Worm (Caenorhabditis elegans) whole organism, early embryonic: Measurements from ENCODE around the gene cpt-4.

ENCODE experiments used
- B0310.2 ChIP-seq: sonication (generic microtip); optimal IDR thresholded peaks from 2 replicates; lab custom pipeline; 2016; ENCODE audit warnings: mild to moderate bottlenecking, missing genetic modification characterization, missing compliant biosample characterization
- F13C5.2 ChIP-seq: sonication (generic microtip); optimal IDR thresholded peaks from 2 replicates; lab custom pipeline; 2017; ENCODE audit warnings: mild to moderate bottlenecking, missing genetic modification characterization, inconsistent platforms, missing compliant biosample characterization
- aly-1 ChIP-seq: sonication (generic microtip); optimal IDR thresholded peaks from 2 replicates; lab custom pipeline; 2016; ENCODE audit warnings: missing genetic modification characterization, missing compliant biosample characterization
- ama-1 ChIP-seq: fragments of 150-350 bp; optimal IDR thresholded peaks from 2 replicates; lab custom pipeline; 2014
- ceh-13 ChIP-seq: fragments of 200-800 bp; sonication (Bioruptor generic); optimal IDR thresholded peaks from 2 replicates; lab custom pipeline; 2018; ENCODE audit warnings: mild to moderate bottlenecking, missing genetic modification characterization, missing compliant biosample characterization
- ceh-36 ChIP-seq: sonication (generic microtip); optimal IDR thresholded peaks from 2 replicates; lab custom pipeline; 2016; ENCODE audit warnings: missing genetic modification characterization, inconsistent platforms, missing compliant biosample characterization
- ets-7 ChIP-seq: sonication (generic microtip); optimal IDR thresholded peaks from 2 replicates; lab custom pipeline; 2016; ENCODE audit warnings: missing genotype, missing genetic modification characterization, missing compliant biosample characterization
- flt-1 ChIP-seq: fragments of 200-800 bp; sonication (Bioruptor generic); IDR thresholded peaks from 2 replicates; pipeline ENCODE4 v1.3.6; 2022; ENCODE audit warnings: missing genetic modification characterization, missing compliant biosample characterization
- hmbx-1 ChIP-seq: sonication (generic microtip); optimal IDR thresholded peaks from 2 replicates; lab custom pipeline; 2016; ENCODE audit warnings: mild to moderate bottlenecking, missing genetic modification characterization, missing compliant biosample characterization
- hmg-4 ChIP-seq: fragments of 200-800 bp; sonication (Bioruptor generic); optimal IDR thresholded peaks from 2 replicates; lab custom pipeline; 2018; ENCODE audit warnings: mild to moderate bottlenecking, missing genetic modification characterization, missing compliant biosample characterization
- hnd-1 ChIP-seq: sonication (generic microtip); optimal IDR thresholded peaks from 2 replicates; lab custom pipeline; 2016; ENCODE audit warnings: missing genetic modification characterization, missing compliant biosample characterization
- pes-1 ChIP-seq: fragments of 200-800 bp; sonication (Bioruptor generic); IDR thresholded peaks from 2 replicates; pipeline ENCODE4 v1.3.6; 2022; ENCODE audit warnings: missing genetic modification reagents, missing genetic modification characterization, missing compliant biosample characterization
- scrt-1 ChIP-seq: fragments of 200-800 bp; sonication (Bioruptor generic); IDR thresholded peaks from 2 replicates; pipeline ENCODE4 v1.3.6; 2022; ENCODE audit warnings: missing genetic modification characterization, missing compliant biosample characterization
- sea-1 ChIP-seq: fragments of 200-800 bp; sonication (Bioruptor generic); conservative IDR thresholded peaks from 2 replicates; pipeline ENCODE4 v1.3.6; 2022; ENCODE audit warnings: missing genetic modification characterization, missing compliant biosample characterization
- tbx-11 ChIP-seq: fragments of 200-800 bp; sonication (Bioruptor generic); IDR thresholded peaks from 2 replicates; pipeline ENCODE4 v1.3.6; 2022; ENCODE audit warnings: missing genetic modification characterization, missing compliant biosample characterization
- tbx-37 ChIP-seq: fragments of 200-800 bp; sonication (Bioruptor generic); conservative IDR thresholded peaks from 2 replicates; pipeline ENCODE4 v1.3.6; 2022; ENCODE audit warnings: missing genetic modification reagents, missing genetic modification characterization, missing compliant biosample characterization
- tra-4 ChIP-seq: sonication (generic microtip); optimal IDR thresholded peaks from 2 replicates; lab custom pipeline; 2017; ENCODE audit warnings: missing genetic modification characterization, missing compliant biosample characterization

Gene cpt-4

DNA sequence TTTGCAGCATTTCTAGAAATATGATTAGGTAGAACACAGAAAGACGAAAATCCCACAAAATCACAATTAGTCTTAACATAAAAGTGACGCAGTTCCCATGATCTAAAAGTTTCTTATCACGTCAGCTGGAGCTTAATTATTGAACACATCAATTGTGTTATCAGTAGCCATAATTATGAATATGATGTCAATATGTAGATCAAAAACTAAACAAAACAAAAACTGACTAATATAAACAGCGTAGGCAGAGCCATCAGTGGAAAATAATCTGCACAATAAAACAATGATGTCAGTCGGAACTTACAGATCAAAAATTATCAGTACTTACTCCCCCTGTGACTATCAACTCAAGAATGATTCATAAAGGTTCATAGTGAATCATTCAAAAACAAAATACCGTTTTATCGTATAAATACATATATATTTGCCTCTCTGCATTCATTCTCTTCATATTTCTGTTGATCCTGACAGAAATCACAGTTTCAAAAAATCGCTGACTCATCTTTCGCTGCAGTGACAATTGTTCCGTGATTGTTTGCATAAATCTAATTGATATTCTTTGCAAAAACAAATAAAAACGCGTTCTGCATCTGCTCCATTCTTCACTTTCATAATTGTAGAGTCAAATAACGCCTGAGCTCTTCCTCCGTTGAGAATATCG is 15.2 kb downstream of the cpt-4 start, which contains the start of gene srr-6:
Gene srr-6 (plus strand): TSS at position 611 of the 661 bp plus-strand sequence.
- TF ChIP-seq sea-1 (GFP tag; lab: Robert Waterston, UW) (no peak), pes-1 (GFP tag; lab: Robert Waterston, UW) (no peak), B0310.2 (no peak), flt-1 (GFP tag; lab: Robert Waterston, UW) (no peak), tbx-11 (GFP tag; lab: Robert Waterston, UW) (no peak), hnd-1 (tag; lab: Kevin White, UChicago) (no peak), ceh-36 (tag; lab: Kevin White, UChicago) (no peak), ets-7 (tag; lab: Kevin White, UChicago) (no peak), aly-1 (tag; lab: Kevin White, UChicago) (no peak), tra-4 (tag; lab: Kevin White, UChicago) (no peak), ama-1 (lab: Kevin White, UChicago) (no peak), hmg-4 (GFP tag; lab: Kevin White, UChicago) (no peak), hmbx-1 (tag; lab: Kevin White, UChicago) (no peak), F13C5.2 (no peak), scrt-1 (GFP tag; lab: Robert Waterston, UW) (no peak)

ce11 chrV:5001386-5001785 is 26.1 kb downstream of the cpt-4 start, which contains the start of gene srr-8:
Gene srr-8 (plus strand): TSS chrV:5001686.
- no peak for TF ChIP-seq tbx-37
- no peak for TF ChIP-seq hmg-4 (GFP tag; lab: Kevin White, UChicago)
- TF ChIP-seq B0310.2, result no peak
- TF ChIP-seq hnd-1 (tag; lab: Kevin White, UChicago), result no peak
- TF ChIP-seq ets-7 (tag; lab: Kevin White, UChicago), result no peak
- TF ChIP-seq aly-1 (tag; lab: Kevin White, UChicago), result no peak
- no peak for TF ChIP-seq scrt-1 (GFP tag; lab: Robert Waterston, UW)
- TF ChIP-seq ceh-36 (tag; lab: Kevin White, UChicago), result no peak
- TF ChIP-seq ama-1 (lab: Kevin White, UChicago), result no peak
- TF ChIP-seq hmbx-1 (tag; lab: Kevin White, UChicago), result no peak
- TF ChIP-seq F13C5.2, result no peak
- no peak for TF ChIP-seq flt-1 (GFP tag; lab: Robert Waterston, UW)
- TF ChIP-seq sea-1 (GFP tag; lab: Robert Waterston, UW), result no peak
- no peak for TF ChIP-seq tra-4 (tag; lab: Kevin White, UChicago)
- TF ChIP-seq ceh-13 (GFP tag; lab: Kevin White, UChicago), result no peak
- TF ChIP-seq tbx-11 (GFP tag; lab: Robert Waterston, UW), result no peak
- TF ChIP-seq pes-1 (GFP tag; lab: Robert Waterston, UW), result no peak

ce11 chrV:5000406-5000805 is 27.1 kb downstream of the cpt-4 start, which contains the start of gene ugt-7:
Gene ugt-7 (minus strand): TSS chrV:5000566.
- TF ChIP-seq tbx-37 (no peak), ama-1 (lab: Kevin White, UChicago) (no peak), ceh-36 (tag; lab: Kevin White, UChicago) (no peak), B0310.2 (no peak), ets-7 (tag; lab: Kevin White, UChicago) (no peak), scrt-1 (GFP tag; lab: Robert Waterston, UW) (no peak), tbx-11 (GFP tag; lab: Robert Waterston, UW) (no peak), hnd-1 (tag; lab: Kevin White, UChicago) (no peak), pes-1 (GFP tag; lab: Robert Waterston, UW) (no peak), ceh-13 (GFP tag; lab: Kevin White, UChicago) (no peak), hmg-4 (GFP tag; lab: Kevin White, UChicago) (no peak), hmbx-1 (tag; lab: Kevin White, UChicago) (no peak), tra-4 (tag; lab: Kevin White, UChicago) (no peak), F13C5.2 (no peak), aly-1 (tag; lab: Kevin White, UChicago) (no peak), flt-1 (GFP tag; lab: Robert Waterston, UW) (no peak), sea-1 (GFP tag; lab: Robert Waterston, UW) (no peak)

DNA sequence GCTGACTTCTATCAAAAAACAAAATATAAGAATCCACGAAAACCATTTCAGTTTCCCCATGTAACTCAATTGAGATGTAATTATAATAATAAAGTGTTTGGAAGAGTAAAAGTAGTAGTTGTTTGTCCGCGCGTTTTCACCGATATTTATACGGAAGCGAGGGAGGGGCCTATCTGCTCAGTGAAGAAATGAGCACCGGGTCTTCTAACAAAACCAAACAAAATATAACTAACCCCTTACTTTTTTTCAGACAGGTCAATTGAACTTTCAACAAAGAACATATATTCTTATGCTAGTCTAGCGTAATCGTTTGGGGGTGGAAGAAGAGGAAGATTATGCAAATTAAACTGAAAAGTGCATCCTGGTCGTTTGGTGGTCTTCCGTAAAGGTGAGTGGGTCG is 32.4 kb downstream of the cpt-4 start, which contains the start of gene ncx-9:
Gene ncx-9 (minus strand): TSS at position 101 of the 400 bp plus-strand sequence.
- TF ChIP-seq hmg-4 (GFP tag; lab: Kevin White, UChicago), result no peak
- TF ChIP-seq flt-1 (GFP tag; lab: Robert Waterston, UW), result no peak
- no peak for TF ChIP-seq hnd-1 (tag; lab: Kevin White, UChicago)
- no peak for TF ChIP-seq tbx-37
- no peak for TF ChIP-seq ama-1 (lab: Kevin White, UChicago)
- no peak for TF ChIP-seq ets-7 (tag; lab: Kevin White, UChicago)
- no peak for TF ChIP-seq tra-4 (tag; lab: Kevin White, UChicago)
- TF ChIP-seq hmbx-1 (tag; lab: Kevin White, UChicago), result no peak
- no peak for TF ChIP-seq tbx-11 (GFP tag; lab: Robert Waterston, UW)
- TF ChIP-seq F13C5.2, result no peak
- TF ChIP-seq scrt-1 (GFP tag; lab: Robert Waterston, UW), result no peak
- no peak for TF ChIP-seq sea-1 (GFP tag; lab: Robert Waterston, UW)
- no peak for TF ChIP-seq ceh-36 (tag; lab: Kevin White, UChicago)
- no peak for TF ChIP-seq ceh-13 (GFP tag; lab: Kevin White, UChicago)
- no peak for TF ChIP-seq pes-1 (GFP tag; lab: Robert Waterston, UW)

DNA sequence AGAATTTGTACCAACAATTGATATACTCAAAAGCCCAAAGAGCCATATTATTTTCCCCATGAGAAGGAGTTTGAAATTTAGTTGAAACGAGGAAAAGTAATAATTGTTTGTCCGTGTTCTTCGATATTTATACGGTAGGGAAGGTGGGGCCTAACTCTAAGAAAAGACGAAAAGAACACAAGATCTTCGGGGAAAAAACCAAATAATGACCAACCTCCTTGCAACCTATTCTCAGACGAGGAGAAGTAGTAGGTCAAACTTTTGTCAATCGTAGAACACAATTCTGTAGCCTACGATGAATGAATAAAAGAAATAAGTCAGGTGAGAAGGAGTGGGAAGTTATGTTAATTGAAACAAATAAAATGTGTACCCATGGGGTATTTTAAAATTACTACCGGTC is 40.4 kb downstream of the cpt-4 start, which contains the start of gene ncx-8:
Gene ncx-8 (minus strand): TSS at position 101 of the 400 bp plus-strand sequence.
- TF ChIP-seq hnd-1 (tag; lab: Kevin White, UChicago) (no peak), scrt-1 (GFP tag; lab: Robert Waterston, UW) (no peak), sea-1 (GFP tag; lab: Robert Waterston, UW) (no peak), F13C5.2 (no peak), hmg-4 (GFP tag; lab: Kevin White, UChicago) (no peak), hmbx-1 (tag; lab: Kevin White, UChicago) (no peak), tbx-11 (GFP tag; lab: Robert Waterston, UW) (no peak), flt-1 (GFP tag; lab: Robert Waterston, UW) (no peak), ama-1 (lab: Kevin White, UChicago) (no peak), pes-1 (GFP tag; lab: Robert Waterston, UW) (no peak), ceh-13 (GFP tag; lab: Kevin White, UChicago) (no peak), tbx-37 (no peak), aly-1 (tag; lab: Kevin White, UChicago) (no peak), B0310.2 (no peak), ets-7 (tag; lab: Kevin White, UChicago) (no peak)
